Worm (Caenorhabditis elegans): ENCODE measurements around the gene R10D12.13.

DNA sequence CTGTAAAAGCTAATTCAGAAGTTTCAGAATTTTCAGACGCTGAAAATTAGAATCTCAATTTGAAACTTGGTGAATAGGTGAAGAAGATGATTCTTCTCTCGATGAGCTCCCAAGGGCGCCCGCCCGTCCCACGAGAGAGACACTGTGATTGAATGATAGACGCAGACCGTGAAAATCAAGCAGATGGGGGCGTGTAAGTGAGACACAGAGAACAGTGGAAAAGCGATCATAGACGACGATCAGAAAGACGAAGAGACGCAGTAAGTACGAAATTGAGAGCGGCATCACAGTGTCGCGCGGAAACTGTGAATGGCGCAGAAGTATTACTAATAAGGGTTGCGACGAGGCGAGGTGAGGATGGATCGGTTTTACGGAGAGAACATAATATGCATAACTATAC, 40.2 kb downstream of the R10D12.13 start:
- TF ChIP-seq ztf-6 (GFP tag; IDR thresholded peaks at IDR 0.05) (no peak), F10E7.11 (tag; optimal IDR thresholded peaks at IDR 0.05) (no peak), snpc-4 (GFP tag; optimal IDR thresholded peaks at IDR 0.05) (no peak), snpc-4 (tag; optimal IDR thresholded peaks at IDR 0.05) (no peak), egl-44 (GFP tag; IDR thresholded peaks at IDR 0.05) (no peak)

Measured in whole organism, young adult.